Worm (Caenorhabditis elegans): ENCODE results near the gene C05D12.5.

The C05D12.5 gene

ce11 chrII:11472542-11472941 lies 38.5 kb downstream of the C05D12.5 start (continued):
- peak; percentile 25 for TF ChIP-seq T20F7.1 (GFP tag; optimal IDR thresholded peaks at IDR 0.05)
- TF ChIP-seq saeg-2 (GFP tag; IDR thresholded peaks at IDR 0.05) = no peak
- TF ChIP-seq pha-4 (GFP tag; IDR thresholded peaks at IDR 0.05) = no peak
- no peak for TF ChIP-seq pha-4 (tag; optimal IDR thresholded peaks at IDR 0.05)
- no peak for TF ChIP-seq Y75B8A.6 (GFP tag; IDR thresholded peaks at IDR 0.05)
- TF ChIP-seq mxl-2 (GFP tag; conservative IDR thresholded peaks at IDR 0.05) = no peak
- TF ChIP-seq duxl-1 (tag; optimal IDR thresholded peaks at IDR 0.05; ENCODE audit: poor library complexity) = no peak
- TF ChIP-seq attf-4 (tag; optimal IDR thresholded peaks at IDR 0.05) = no peak
- no peak for TF ChIP-seq lin-1 (GFP tag; IDR thresholded peaks at IDR 0.05)
- TF ChIP-seq rbr-2 (tag; optimal IDR thresholded peaks at IDR 0.05) = no peak
- TF ChIP-seq R02D3.7 (tag; optimal IDR thresholded peaks at IDR 0.05) = no peak
- no peak for TF ChIP-seq egl-43 (GFP tag; IDR thresholded peaks at IDR 0.05)
- TF ChIP-seq spr-3 (GFP tag; optimal IDR thresholded peaks at IDR 0.05) = no peak
- TF ChIP-seq dmd-9 (GFP tag; IDR thresholded peaks at IDR 0.05) = no peak
- peak; percentile 98 for TF ChIP-seq mxl-3 (GFP tag; optimal IDR thresholded peaks at IDR 0.05)
- TF ChIP-seq pqm-1 (tag; optimal IDR thresholded peaks at IDR 0.05) = peak; percentile 71
- no peak for TF ChIP-seq madf-5 (GFP tag; IDR thresholded peaks at IDR 0.05)
- TF ChIP-seq nhr-48 (tag; optimal IDR thresholded peaks at IDR 0.05) = peak; percentile 55
- no peak for TF ChIP-seq daf-16 (GFP tag; optimal IDR thresholded peaks at IDR 0.05)
- TF ChIP-seq daf-16 (tag; optimal IDR thresholded peaks at IDR 0.05) = peak; percentile 37
- TF ChIP-seq dve-1 (tag; optimal IDR thresholded peaks at IDR 0.05; ENCODE audit: insufficient read depth) = peak; percentile 64
- TF ChIP-seq daf-12 (tag; optimal IDR thresholded peaks at IDR 0.05) = no peak
- TF ChIP-seq nhr-28 (tag; optimal IDR thresholded peaks at IDR 0.05) = peak; percentile 91
- TF ChIP-seq F10B5.3 (tag; optimal IDR thresholded peaks at IDR 0.05) = no peak
- TF ChIP-seq F37D6.2 (tag; optimal IDR thresholded peaks at IDR 0.05) = no peak
- no peak for TF ChIP-seq tag-97 (GFP tag; IDR thresholded peaks at IDR 0.05)
- TF ChIP-seq nhr-6 (tag; optimal IDR thresholded peaks at IDR 0.05) = no peak
- TF ChIP-seq ztf-7 (tag; optimal IDR thresholded peaks at IDR 0.05) = no peak
- TF ChIP-seq lir-3 (tag; optimal IDR thresholded peaks at IDR 0.05) = no peak
- TF ChIP-seq hlh-30 (tag; optimal IDR thresholded peaks at IDR 0.05; ENCODE audit: insufficient read depth) = peak; percentile 71
- no peak for TF ChIP-seq nhr-25 (tag; optimal IDR thresholded peaks at IDR 0.05; ENCODE audit: borderline replicate concordance, insufficient read depth)
- no peak for TF ChIP-seq tra-1 (GFP tag; IDR thresholded peaks at IDR 0.05)
- TF ChIP-seq mdl-1 (tag; optimal IDR thresholded peaks at IDR 0.05) = peak; percentile 14 to 83
- no peak for TF ChIP-seq unc-62 (GFP tag; optimal IDR thresholded peaks at IDR 0.05 in 1 of 2)
- no peak for TF ChIP-seq unc-62 (tag; optimal IDR thresholded peaks at IDR 0.05)
- TF ChIP-seq Y5F2A.4 (GFP tag; optimal IDR thresholded peaks at IDR 0.05) = no peak
- no peak for TF ChIP-seq F44E2.7 (GFP tag; IDR thresholded peaks at IDR 0.05)
- TF ChIP-seq nhr-10 (tag; optimal IDR thresholded peaks at IDR 0.05) = peak; percentile 33
- peak in 1 of 2 experiments; percentile 56 for TF ChIP-seq lsy-2 (tag; optimal IDR thresholded peaks at IDR 0.05)
- TF ChIP-seq ama-1 (optimal IDR thresholded peaks at IDR 0.05) = no peak
- TF ChIP-seq Y48G9A.11 (GFP tag; IDR thresholded peaks at IDR 0.05) = no peak
- TF ChIP-seq nhr-102 (tag; optimal IDR thresholded peaks at IDR 0.05) = no peak
- no peak for TF ChIP-seq cey-2 (tag; optimal IDR thresholded peaks at IDR 0.05; ENCODE audit: borderline replicate concordance, insufficient read depth)
- TF ChIP-seq nhr-77 (tag; optimal IDR thresholded peaks at IDR 0.05) = no peak
- peak; percentile 85 for TF ChIP-seq dmd-6 (GFP tag; IDR thresholded peaks at IDR 0.05)
- no peak for TF ChIP-seq snpc-1.2 (GFP tag; IDR thresholded peaks at IDR 0.05)
- 0 out of 2 replicates have a peak, but pooled peaks have one; percentile 10 for TF ChIP-seq php-3 (GFP tag; IDR thresholded peaks at IDR 0.05)
- no peak for TF ChIP-seq nhr-42 (GFP tag; IDR thresholded peaks at IDR 0.05)
- no peak for TF ChIP-seq daf-8 (GFP tag; IDR thresholded peaks at IDR 0.05)
- no peak for TF ChIP-seq arid-1 (GFP tag; conservative IDR thresholded peaks at IDR 0.05)
- peak; percentile 99 for TF ChIP-seq aha-1 (tag)
- TF ChIP-seq zip-2 (tag; optimal IDR thresholded peaks at IDR 0.05) = no peak
